Worm (Caenorhabditis elegans) whole organism, L4 larva: Measurements from ENCODE around the gene sfa-1.
"Not testable (repeated sequence)": the region's sequence is repeated elsewhere in the genome, so short reads cannot be mapped to it uniquely, and the experiment has no call there.

ENCODE experiments used
- F10B5.3 ChIP-seq: sonication (generic microtip); optimal IDR thresholded peaks from 2 replicates; lab custom pipeline; 2016; ENCODE audit warnings: mild to moderate bottlenecking, missing genetic modification characterization, missing compliant biosample characterization
- dmd-6 ChIP-seq: fragments of 200-800 bp; sonication (Bioruptor generic); IDR thresholded peaks from 2 replicates; pipeline ENCODE4 v1.3.6; 2022; ENCODE audit warnings: missing genetic modification reagents, missing genetic modification characterization, missing compliant biosample characterization
- egl-27 ChIP-seq: sonication (generic microtip); optimal IDR thresholded peaks from 3 replicates; lab custom pipeline; 2017; ENCODE audit warnings: missing biosample characterization, missing genetic modification reagents, missing genetic modification characterization
- jun-1 ChIP-seq: fragments of 150-350 bp; optimal IDR thresholded peaks from 2 replicates; lab custom pipeline; 2014; ENCODE audit warnings: missing biosample characterization, missing genetic modification reagents, missing genetic modification characterization
- lin-38 ChIP-seq: fragments of 200-800 bp; sonication (Bioruptor generic); IDR thresholded peaks from 2 replicates; pipeline ENCODE4 v1.3.6; 2022; ENCODE audit warnings: missing genetic modification reagents, missing genetic modification characterization, missing compliant biosample characterization
- nhr-11 ChIP-seq: fragments of 150-350 bp; optimal IDR thresholded peaks from 2 replicates; lab custom pipeline; 2014; ENCODE audit warnings: missing biosample characterization, missing genetic modification characterization
- rbr-2 ChIP-seq: sonication (generic microtip); optimal IDR thresholded peaks from 2 replicates; lab custom pipeline; 2016; ENCODE audit warnings: missing genotype, missing genetic modification characterization, missing compliant biosample characterization

- TF ChIP-seq rbr-2 (tag; lab: Kevin White, UChicago); egl-27 (tag; lab: Kevin White, UChicago); jun-1 (tag; lab: Kevin White, UChicago); lin-38; F10B5.3 (tag; lab: Kevin White, UChicago); nhr-11 (tag; lab: Kevin White, UChicago); dmd-6: not testable (repeated sequence)
Measured at ce11 chrIV:17070791-17071190, 40.0 kb downstream of the sfa-1 start, which contains the start of gene Y116A8C.24.
